Worm (Caenorhabditis elegans) whole organism, L4 larva: Measurements from ENCODE around the gene rmif-2.

Source experiments
- aly-2 ChIP-seq: sonication (generic microtip); optimal IDR thresholded peaks from 2 replicates; lab custom pipeline; 2018; ENCODE audit warnings: missing biosample characterization, missing genetic modification characterization
- lin-15B ChIP-seq: fragments of 150-350 bp; sonication (generic microtip); optimal IDR thresholded peaks from 3 replicates; lab custom pipeline; 2014; ENCODE audit warnings: missing biosample characterization, missing genetic modification characterization
- nhr-28 ChIP-seq: fragments of 150-350 bp; optimal IDR thresholded peaks from 2 replicates; lab custom pipeline; 2014; ENCODE audit warnings: missing biosample characterization, missing genetic modification characterization
- nhr-77 ChIP-seq: fragments of 150-350 bp; optimal IDR thresholded peaks from 2 replicates; lab custom pipeline; 2014; ENCODE audit warnings: missing biosample characterization, missing genetic modification characterization
- tra-1 ChIP-seq: fragments of 200-800 bp; sonication (Bioruptor generic); IDR thresholded peaks from 2 replicates; pipeline ENCODE4 v1.3.6; 2022; ENCODE audit warnings: missing genetic modification reagents, missing genetic modification characterization, missing compliant biosample characterization
- unc-130 ChIP-seq: sonication (generic microtip); optimal IDR thresholded peaks from 2 replicates; lab custom pipeline; 2016; ENCODE audit warnings: missing genetic modification reagents, missing genetic modification characterization, missing compliant biosample characterization
- unc-39 ChIP-seq: sonication (generic microtip); optimal IDR thresholded peaks from 2 replicates; lab custom pipeline; 2017; ENCODE audit warnings: missing biosample characterization, missing genetic modification characterization
- zag-1 ChIP-seq: fragments of 150-350 bp; optimal IDR thresholded peaks from 2 replicates; lab custom pipeline; 2014; ENCODE audit warnings: missing biosample characterization, missing genetic modification characterization

ce11 chrIV:1232419-1233145 lies 50.2 kb downstream of the rmif-2 start:
- TF ChIP-seq zag-1 (no peak), nhr-77 (no peak), lin-15B (no peak), nhr-28 (tag; lab: Kevin White, UChicago) (no peak), tra-1 (GFP tag; lab: Robert Waterston, UW) (no peak), aly-2 (tag; lab: Kevin White, UChicago) (no peak), unc-130 (GFP tag; lab: Kevin White, UChicago) (no peak), unc-39 (tag; lab: Kevin White, UChicago) (no peak)
